Fruit fly (Drosophila melanogaster) whole organism, embryonic: Measurements from ENCODE around the gene Vav.

ENCODE experiments used
- Aef1 ChIP-seq: fragments of 200-800 bp; sonication (Bioruptor generic); IDR thresholded peaks from 3 replicates; pipeline ENCODE4 v1.3.6; 2022; ENCODE audit warnings: missing biosample characterization, missing genetic modification characterization
- Atf6 ChIP-seq: fragments of 200-800 bp; sonication (Bioruptor generic); IDR thresholded peaks from 2 replicates; pipeline ENCODE4 v1.3.6; 2022; ENCODE audit warnings: missing biosample characterization, missing genetic modification characterization
- CG14710 ChIP-seq: fragments of 200-800 bp; sonication (Bioruptor generic); optimal IDR thresholded peaks from 3 replicates; lab custom pipeline; 2019; ENCODE audit warnings: missing biosample characterization, mild to moderate bottlenecking, missing genetic modification characterization, moderate library complexity
- CG15696 ChIP-seq: fragments of 200-800 bp; sonication (Bioruptor generic); optimal IDR thresholded peaks from 2 replicates; lab custom pipeline; 2019; ENCODE audit warnings: missing biosample characterization, mild to moderate bottlenecking, missing genetic modification characterization, moderate library complexity
- CG1602 ChIP-seq: fragments of 200-800 bp; sonication (Bioruptor generic); optimal IDR thresholded peaks from 3 replicates; lab custom pipeline; 2016; ENCODE audit warnings: missing biosample characterization, missing genetic modification characterization
- CG2116 ChIP-seq: fragments of 200-800 bp; sonication (Bioruptor generic); optimal IDR thresholded peaks from 3 replicates; lab custom pipeline; 2018; ENCODE audit warnings: missing biosample characterization, mild to moderate bottlenecking, missing genetic modification characterization
- CG30431 ChIP-seq: fragments of 200-800 bp; sonication (Bioruptor generic); optimal IDR thresholded peaks from 2 replicates; lab custom pipeline; 2017; ENCODE audit warnings: missing biosample characterization, missing genetic modification characterization
- CG32532 ChIP-seq: fragments of 200-800 bp; sonication (Bioruptor generic); IDR thresholded peaks from 2 replicates; pipeline ENCODE4 v1.3.6; 2022; ENCODE audit warnings: missing biosample characterization, missing genetic modification characterization
- CG33557 ChIP-seq: fragments of 200-800 bp; sonication (Bioruptor generic); optimal IDR thresholded peaks from 2 replicates; lab custom pipeline; 2019; ENCODE audit warnings: missing biosample characterization, mild to moderate bottlenecking, missing genetic modification characterization, moderate library complexity
- CG3847 ChIP-seq: fragments of 200-800 bp; sonication (Bioruptor generic); IDR thresholded peaks from 2 replicates; pipeline ENCODE4 v1.3.6; 2022; ENCODE audit warnings: missing biosample characterization, missing genetic modification characterization
- CG43689 ChIP-seq: fragments of 200-800 bp; sonication (Bioruptor generic); IDR thresholded peaks from 2 replicates; pipeline ENCODE4 v1.3.6; 2022; ENCODE audit warnings: missing biosample characterization, missing genetic modification characterization
- CG4404 ChIP-seq: fragments of 200-800 bp; sonication (Bioruptor generic); IDR thresholded peaks from 2 replicates; pipeline ENCODE4 v1.3.6; 2022; ENCODE audit warnings: missing biosample characterization, missing genetic modification characterization
- CG6683 ChIP-seq: fragments of 200-800 bp; sonication (Bioruptor generic); optimal IDR thresholded peaks from 2 replicates; lab custom pipeline; 2017; ENCODE audit warnings: missing biosample characterization, mild to moderate bottlenecking, missing genetic modification characterization, missing genetic modification reagents
- CG6765 ChIP-seq: fragments of 200-800 bp; sonication (Bioruptor generic); optimal IDR thresholded peaks from 3 replicates; lab custom pipeline; 2017; ENCODE audit warnings: missing biosample characterization, mild to moderate bottlenecking, missing genetic modification characterization
- CG6791 ChIP-seq: fragments of 200-800 bp; sonication (Bioruptor generic); IDR thresholded peaks from 3 replicates; pipeline ENCODE4 v1.3.6; 2022; ENCODE audit warnings: missing biosample characterization, missing genetic modification characterization; ENCODE audit not compliant: partially characterized antibody
- CG7745 ChIP-seq: fragments of 200-800 bp; sonication (Bioruptor generic); optimal IDR thresholded peaks from 2 replicates; lab custom pipeline; 2018; ENCODE audit warnings: missing biosample characterization, mild to moderate bottlenecking, missing genetic modification characterization, moderate library complexity
- CG9437 ChIP-seq: fragments of 200-800 bp; sonication (Bioruptor generic); optimal IDR thresholded peaks from 2 replicates; lab custom pipeline; 2018; ENCODE audit warnings: missing biosample characterization, mild to moderate bottlenecking, missing genetic modification characterization
- D ChIP-seq, 2 experiments: fragments of 200-800 bp in 1 of 2; fragments of >200 bp in 1 of 2; sonication (Bioruptor generic) in 1 of 2; optimal IDR thresholded peaks; 2 replicates in 1 of 2; 3 replicates in 1 of 2; lab custom pipeline; 2017; ENCODE audit warnings: mild to moderate bottlenecking in 1 of 2, missing biosample characterization in 1 of 2, missing genetic modification characterization in 1 of 2, missing genetic modification reagents in 1 of 2
- Dp ChIP-seq: fragments of 200-800 bp; sonication (Bioruptor generic); optimal IDR thresholded peaks from 2 replicates; lab custom pipeline; 2018; ENCODE audit warnings: missing biosample characterization, mild to moderate bottlenecking, missing genetic modification characterization, moderate library complexity
- Drgx ChIP-seq: fragments of 200-800 bp; sonication (Bioruptor generic); IDR thresholded peaks from 2 replicates; pipeline ENCODE4 v1.3.6; 2022; ENCODE audit warnings: missing biosample characterization, missing genetic modification characterization
- E2f1 ChIP-seq: fragments of 200-800 bp; sonication (Bioruptor generic); IDR thresholded peaks from 2 replicates; pipeline ENCODE4 v1.3.6; 2022; ENCODE audit warnings: missing biosample characterization, missing genetic modification characterization
- HLH3B ChIP-seq: fragments of 200-800 bp; sonication (Bioruptor generic); IDR thresholded peaks from 2 replicates; pipeline ENCODE4 v1.3.6; 2022; ENCODE audit warnings: missing biosample characterization, missing genetic modification characterization
- HLH4C ChIP-seq: fragments of 200-800 bp; sonication (Bioruptor generic); IDR thresholded peaks from 3 replicates; pipeline ENCODE4 v1.3.6; 2022; ENCODE audit warnings: missing biosample characterization, missing genetic modification characterization; ENCODE audit not compliant: partially characterized antibody
- HmgD ChIP-seq: fragments of 200-800 bp; sonication (Bioruptor generic); optimal IDR thresholded peaks from 3 replicates; lab custom pipeline; 2016; ENCODE audit warnings: missing biosample characterization, missing genetic modification characterization
- Meics ChIP-seq: fragments of 200-800 bp; sonication (Bioruptor generic); optimal IDR thresholded peaks from 2 replicates; lab custom pipeline; 2017; ENCODE audit warnings: missing biosample characterization, mild to moderate bottlenecking, missing genetic modification characterization
- Nf-YC ChIP-seq: fragments of 200-800 bp; optimal IDR thresholded peaks from 3 replicates; lab custom pipeline; 2019; ENCODE audit warnings: missing biosample characterization, mild to moderate bottlenecking, missing genetic modification characterization, moderate library complexity
- Poxn ChIP-seq: fragments of 200-800 bp; sonication (Bioruptor generic); IDR thresholded peaks from 2 replicates; pipeline ENCODE4 v1.3.6; 2022; ENCODE audit warnings: missing biosample characterization, missing genetic modification characterization
- Stat92E ChIP-seq, 3 experiments: fragments of >200 bp in 2 of 3; fragments of 200-800 bp in 1 of 3; sonication (Bioruptor generic) in 1 of 3; optimal IDR thresholded peaks; 2 replicates each; lab custom pipeline; 2017 to 2019; ENCODE audit warnings: missing biosample characterization in 3 of 3, missing genetic modification characterization in 3 of 3, mild to moderate bottlenecking in 1 of 3, moderate library complexity in 1 of 3
- Usf ChIP-seq: fragments of 200-800 bp; sonication (Bioruptor generic); optimal IDR thresholded peaks from 2 replicates; lab custom pipeline; 2017; ENCODE audit warnings: missing genotype, missing biosample characterization, missing genetic modification characterization
- Vsx1 ChIP-seq: fragments of 200-800 bp; sonication (Bioruptor generic); optimal IDR thresholded peaks from 2 replicates; lab custom pipeline; 2017; ENCODE audit warnings: missing biosample characterization, mild to moderate bottlenecking, missing genetic modification characterization, missing genetic modification reagents
- ac ChIP-seq: fragments of 200-800 bp; sonication (Bioruptor generic); optimal IDR thresholded peaks from 3 replicates; lab custom pipeline; 2017; ENCODE audit warnings: missing biosample characterization, mild to moderate bottlenecking, missing genetic modification characterization
- al ChIP-seq: fragments of 200-800 bp; sonication (Bioruptor generic); IDR thresholded peaks from 2 replicates; pipeline ENCODE4 v1.3.6; 2022; ENCODE audit warnings: missing biosample characterization, missing genetic modification characterization
- ara ChIP-seq: fragments of 200-800 bp; sonication (Bioruptor generic); IDR thresholded peaks from 2 replicates; pipeline ENCODE4 v1.3.6; 2022; ENCODE audit warnings: missing biosample characterization, missing genetic modification characterization
- bab2 ChIP-seq: fragments of 200-800 bp; sonication (Bioruptor generic); optimal IDR thresholded peaks from 2 replicates; lab custom pipeline; 2016; ENCODE audit warnings: missing biosample characterization, missing genetic modification characterization
- btn ChIP-seq: fragments of 200-800 bp; sonication (Bioruptor generic); optimal IDR thresholded peaks from 2 replicates; lab custom pipeline; 2016; ENCODE audit warnings: missing biosample characterization, missing genetic modification characterization
- chinmo ChIP-seq: fragments of 200-800 bp; sonication (Bioruptor generic); IDR thresholded peaks from 4 replicates; pipeline ENCODE4 v1.3.6; 2022; ENCODE audit warnings: missing biosample characterization, missing genetic modification characterization; ENCODE audit not compliant: partially characterized antibody
- croc ChIP-seq: fragments of 200-800 bp; sonication (Bioruptor generic); conservative IDR thresholded peaks from 3 replicates; pipeline ENCODE4 v1.3.6; 2022; ENCODE audit warnings: missing biosample characterization, missing genetic modification characterization
- crol ChIP-seq: fragments of 200-800 bp; sonication (Bioruptor generic); IDR thresholded peaks from 2 replicates; pipeline ENCODE4 v1.3.6; 2022; ENCODE audit warnings: missing biosample characterization, missing genetic modification characterization
- gsb-n ChIP-seq: fragments of 200-800 bp; sonication (Bioruptor generic); optimal IDR thresholded peaks from 3 replicates; lab custom pipeline; 2018; ENCODE audit warnings: missing biosample characterization, mild to moderate bottlenecking, missing genetic modification characterization
- klu ChIP-seq: fragments of 200-800 bp; sonication (Bioruptor generic); IDR thresholded peaks from 2 replicates; pipeline ENCODE4 v1.3.6; 2022; ENCODE audit warnings: missing biosample characterization, missing genetic modification characterization
- kni ChIP-seq: fragments of 200-800 bp; sonication (Bioruptor generic); optimal IDR thresholded peaks from 3 replicates; lab custom pipeline; 2017; ENCODE audit warnings: mild to moderate bottlenecking, missing biosample characterization, missing genetic modification reagents, missing genetic modification characterization
- lmd ChIP-seq: fragments of 200-800 bp; sonication (Bioruptor generic); IDR thresholded peaks from 2 replicates; pipeline ENCODE4 v1.3.6; 2022; ENCODE audit warnings: missing biosample characterization, missing genetic modification characterization
- lov ChIP-seq, 2 experiments: fragments of 200-800 bp in 1 of 2; fragments of >200 bp in 1 of 2; sonication (Bioruptor generic) in 1 of 2; IDR thresholded peaks in 1 of 2; optimal IDR thresholded peaks in 1 of 2; 2 replicates in 1 of 2; 3 replicates in 1 of 2; pipeline versions ENCODE4 v1.3.6 to Lab custom; 2017 to 2022; ENCODE audit warnings: missing biosample characterization in 1 of 2, missing genetic modification characterization in 1 of 2
- odd ChIP-seq: fragments of 200-800 bp; sonication (Bioruptor generic); optimal IDR thresholded peaks from 2 replicates; lab custom pipeline; 2017; ENCODE audit warnings: missing biosample characterization, mild to moderate bottlenecking, missing genetic modification characterization
- pita ChIP-seq: fragments of 200-800 bp; sonication (Bioruptor generic); optimal IDR thresholded peaks from 2 replicates; lab custom pipeline; 2017; ENCODE audit warnings: missing biosample characterization, mild to moderate bottlenecking, missing genetic modification characterization
- ro ChIP-seq: fragments of 200-800 bp; sonication (Bioruptor generic); IDR thresholded peaks from 2 replicates; pipeline ENCODE4 v1.3.6; 2022; ENCODE audit warnings: missing biosample characterization, missing genetic modification characterization
- scrt ChIP-seq: fragments of 200-800 bp; sonication (Bioruptor generic); optimal IDR thresholded peaks from 2 replicates; lab custom pipeline; 2018; ENCODE audit warnings: missing biosample characterization, mild to moderate bottlenecking, missing genetic modification characterization, moderate library complexity
- trem ChIP-seq: fragments of 200-800 bp; optimal IDR thresholded peaks from 3 replicates; lab custom pipeline; 2019; ENCODE audit warnings: missing biosample characterization, mild to moderate bottlenecking, missing genetic modification characterization, moderate library complexity
- trh ChIP-seq: fragments of 200-800 bp; sonication (Bioruptor generic); optimal IDR thresholded peaks from 2 replicates; lab custom pipeline; 2016; ENCODE audit warnings: missing biosample characterization, missing genetic modification characterization
- unpg ChIP-seq: fragments of 200-800 bp; sonication (Bioruptor generic); optimal IDR thresholded peaks from 3 replicates; lab custom pipeline; 2018; ENCODE audit warnings: missing biosample characterization, mild to moderate bottlenecking, missing genetic modification characterization, moderate library complexity
- zf30C ChIP-seq: fragments of 200-800 bp; sonication (Bioruptor generic); optimal IDR thresholded peaks from 3 replicates; lab custom pipeline; 2018; ENCODE audit warnings: missing biosample characterization, mild to moderate bottlenecking, missing genetic modification characterization

Vav gene

dm6 chrX:19306531-19306930, 44.9 kb downstream of the Vav start (continued):
- TF ChIP-seq chinmo (GFP tag; lab: Robert Waterston, UW) (no peak), CG32532 (no peak), CG6683 (GFP tag; lab: Kevin White, UChicago) (no peak), HLH4C (no peak), trem (tag; lab: Kevin White, UChicago) (no peak), Poxn (GFP tag; lab: Robert Waterston, UW) (no peak), ac (no peak), unpg (peak; percentile 30), CG14710 (tag; lab: Kevin White, UChicago) (no peak), lov (optimal IDR thresholded peaks at IDR 0.05; lab: Kevin White, UChicago) (no peak), lov (GFP tag; IDR thresholded peaks at IDR 0.05; lab: Robert Waterston, UW) (no peak), Meics (GFP tag; lab: Kevin White, UChicago) (peak; percentile 24), klu (GFP tag; lab: Robert Waterston, UW) (no peak), al (GFP tag; lab: Robert Waterston, UW) (no peak), pita (GFP tag; lab: Kevin White, UChicago) (no peak), E2f1 (GFP tag; lab: Robert Waterston, UW) (no peak), Atf6 (GFP tag; lab: Robert Waterston, UW) (peak; percentile 24; the same call in 1 of the 2 replicates), bab2 (GFP tag; lab: Kevin White, UChicago) (no peak), CG33557 (no peak), HLH3B (no peak), gsb-n (tag; lab: Kevin White, UChicago) (no peak), CG1602 (no peak), CG4404 (GFP tag; lab: Robert Waterston, UW) (no peak), HmgD (GFP tag; lab: Kevin White, UChicago) (no peak), CG43689 (no peak), Vsx1 (GFP tag; lab: Kevin White, UChicago) (no peak), trh (no peak), crol (peak; percentile 56), CG3847 (GFP tag; lab: Robert Waterston, UW) (no peak), CG30431 (GFP tag; lab: Kevin White, UChicago) (no peak), CG2116 (GFP tag; lab: Kevin White, UChicago) (no peak), ro (GFP tag; lab: Robert Waterston, UW) (no peak), Usf (GFP tag; lab: Kevin White, UChicago) (no peak), lmd (GFP tag; lab: Robert Waterston, UW) (no peak), CG15696 (tag; lab: Kevin White, UChicago) (no peak), CG9437 (GFP tag; lab: Kevin White, UChicago) (no peak), Dp (no peak), CG6765 (GFP tag; lab: Kevin White, UChicago) (peak; percentile 27), CG7745 (tag; lab: Kevin White, UChicago) (no peak), zf30C (no peak), Aef1 (GFP tag; lab: Robert Waterston, UW) (no peak), btn (GFP tag; lab: Kevin White, UChicago) (no peak), odd (peak; percentile 27), Nf-YC (peak; percentile 45), Stat92E (GFP tag; optimal IDR thresholded peaks at IDR 0.05; lab: Kevin White, UChicago) (no peak), croc (GFP tag; lab: Robert Waterston, UW) (no peak), Drgx (no peak), ara (no peak), CG6791 (GFP tag; lab: Robert Waterston, UW) (no peak), kni (GFP tag; lab: Kevin White, UChicago) (no peak), scrt (GFP tag; lab: Kevin White, UChicago) (peak; percentile 19), D (optimal IDR thresholded peaks at IDR 0.05; lab: Kevin White, UChicago) (no peak), D (GFP tag; optimal IDR thresholded peaks at IDR 0.05; lab: Kevin White, UChicago) (no peak)
